Worm (Caenorhabditis elegans): ENCODE data around the gene alr-1.

DNA sequence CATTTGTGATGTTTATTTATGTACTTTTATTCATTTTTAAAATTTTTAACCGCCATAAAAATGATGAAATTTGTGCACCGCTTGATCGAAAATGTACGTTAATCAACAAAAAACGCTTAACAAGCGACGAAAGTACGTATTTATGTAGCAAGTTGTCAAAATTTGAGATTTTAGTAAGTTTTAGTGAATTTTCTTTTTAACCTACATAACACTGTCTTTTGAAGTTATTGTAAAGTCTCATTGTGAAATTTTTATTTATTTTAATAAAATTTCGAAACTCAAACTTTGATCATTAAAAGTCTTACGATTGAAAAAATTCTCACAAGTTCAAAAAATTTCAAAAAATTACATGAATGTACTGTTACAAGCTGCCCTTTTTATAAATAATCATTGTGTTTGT is 28.1 kb downstream of the alr-1 start:
- TF ChIP-seq unc-62 (GFP tag; optimal IDR thresholded peaks at IDR 0.05) (no peak), snpc-4 (tag; optimal IDR thresholded peaks at IDR 0.05) (no peak), zag-1 (tag; optimal IDR thresholded peaks at IDR 0.05) (no peak), nhr-25 (tag; optimal IDR thresholded peaks at IDR 0.05) (no peak), nhr-23 (tag; optimal IDR thresholded peaks at IDR 0.05) (no peak)

All from whole organism, L3 larva.